Worm (Caenorhabditis elegans) whole organism, L4/young adult: Measurements from ENCODE around the gene rmd-1.

Source experiments
- dao-5 ChIP-seq: sonication (generic microtip); optimal IDR thresholded peaks from 2 replicates; lab custom pipeline; 2016; ENCODE audit warnings: missing genotype, missing genetic modification characterization, moderate library complexity, missing compliant biosample characterization
- him-1 ChIP-seq: sonication (generic microtip); optimal IDR thresholded peaks from 2 replicates; lab custom pipeline; 2016; ENCODE audit warnings: missing genotype, missing genetic modification reagents, missing genetic modification characterization, missing compliant biosample characterization

- TF ChIP-seq him-1 (no peak), dao-5 (no peak)
Observed at ce11 chrIII:9766175-9766574, 7.3 kb downstream of the rmd-1 start, which contains the start of gene cbp-1.
